Worm (Caenorhabditis elegans) whole organism, young adult: ENCODE results near the gene F53F4.12.

Source experiments
- B0019.2 ChIP-seq: fragments of 200-800 bp; sonication (Bioruptor generic); conservative IDR thresholded peaks from 2 replicates; pipeline ENCODE4 v1.3.6; 2022; ENCODE audit warnings: missing genetic modification reagents, missing genetic modification characterization, missing compliant biosample characterization
- C17E4.6 ChIP-seq: fragments of 200-800 bp; sonication (Bioruptor generic); IDR thresholded peaks from 2 replicates; pipeline ENCODE4 v1.3.6; 2022; ENCODE audit warnings: missing genetic modification reagents, missing genetic modification characterization, missing compliant biosample characterization
- F39B2.1 ChIP-seq: fragments of 200-800 bp; sonication (Bioruptor generic); IDR thresholded peaks from 2 replicates; pipeline ENCODE4 v1.3.6; 2022; ENCODE audit warnings: missing genetic modification reagents, missing genetic modification characterization, missing compliant biosample characterization
- F49E8.2 ChIP-seq: sonication (generic microtip); optimal IDR thresholded peaks from 3 replicates; lab custom pipeline; 2017; ENCODE audit warnings: missing genetic modification characterization, mild to moderate bottlenecking, missing compliant biosample characterization, antibody characterized with exemption, moderate library complexity; ENCODE audit not compliant: insufficient read depth
- Y53F4B.3 ChIP-seq: fragments of 200-800 bp; sonication (Bioruptor generic); IDR thresholded peaks from 2 replicates; pipeline ENCODE4 v1.3.6; 2022; ENCODE audit warnings: missing genetic modification reagents, missing genetic modification characterization, missing compliant biosample characterization
- Y56A3A.18 ChIP-seq: fragments of 200-800 bp; sonication (Bioruptor generic); IDR thresholded peaks from 2 replicates; pipeline ENCODE4 v1.3.6; 2022; ENCODE audit warnings: missing genetic modification reagents, missing genetic modification characterization, missing compliant biosample characterization
- Y67H2A.10 ChIP-seq: fragments of 200-800 bp; sonication (Bioruptor generic); conservative IDR thresholded peaks from 2 replicates; pipeline ENCODE4 v1.3.6; 2022; ENCODE audit warnings: missing genetic modification reagents, missing genetic modification characterization, missing compliant biosample characterization
- Y79H2A.3 ChIP-seq: fragments of 200-800 bp; sonication (Bioruptor generic); conservative IDR thresholded peaks from 2 replicates; pipeline ENCODE4 v1.3.6; 2022; ENCODE audit warnings: missing genetic modification reagents, missing genetic modification characterization, missing compliant biosample characterization
- Y95B8A.8 ChIP-seq: fragments of 200-800 bp; sonication (Bioruptor generic); IDR thresholded peaks from 2 replicates; pipeline ENCODE4 v1.3.6; 2022; ENCODE audit warnings: missing genetic modification reagents, missing genetic modification characterization, missing compliant biosample characterization
- akir-1 ChIP-seq: fragments of 200-800 bp; sonication (Bioruptor generic); optimal IDR thresholded peaks from 2 replicates; lab custom pipeline; 2018; ENCODE audit warnings: mild to moderate bottlenecking, missing genetic modification characterization, moderate library complexity, missing compliant biosample characterization
- ama-1 ChIP-seq, 3 experiments: fragments of 150-350 bp in 1 of 3; sonication (generic microtip) in 2 of 3; optimal IDR thresholded peaks; 2 replicates each; lab custom pipeline; 2014 to 2018; ENCODE audit warnings: missing biosample characterization in 2 of 3, missing genetic modification characterization in 2 of 3, missing genetic modification reagents in 2 of 3
- aptf-2 ChIP-seq: fragments of 200-800 bp; sonication (Bioruptor generic); conservative IDR thresholded peaks from 2 replicates; pipeline ENCODE4 v1.3.6; 2022; ENCODE audit warnings: missing genetic modification reagents, missing genetic modification characterization, missing compliant biosample characterization
- bed-1 ChIP-seq: fragments of 200-800 bp; sonication (Bioruptor generic); IDR thresholded peaks from 2 replicates; pipeline ENCODE4 v1.3.6; 2022; ENCODE audit warnings: missing genetic modification reagents, missing genetic modification characterization, missing compliant biosample characterization
- bed-2 ChIP-seq: fragments of 200-800 bp; sonication (Bioruptor generic); IDR thresholded peaks from 2 replicates; pipeline ENCODE4 v1.3.6; 2022; ENCODE audit warnings: missing genetic modification reagents, missing genetic modification characterization, missing compliant biosample characterization
- cebp-1 ChIP-seq, 2 experiments: fragments of 200-800 bp in 1 of 2; sonication (Bioruptor generic) in 1 of 2; sonication (generic microtip) in 1 of 2; IDR thresholded peaks in 1 of 2; optimal IDR thresholded peaks in 1 of 2; 2 replicates each; pipeline versions ENCODE4 v1.3.6 to Lab custom; 2017 to 2022; ENCODE audit warnings: missing compliant biosample characterization in 2 of 2, missing genetic modification characterization in 2 of 2, mild to moderate bottlenecking in 1 of 2, missing genetic modification reagents in 1 of 2, moderate library complexity in 1 of 2
- cebp-2 ChIP-seq: fragments of 200-800 bp; sonication (Bioruptor generic); IDR thresholded peaks from 2 replicates; pipeline ENCODE4 v1.3.6; 2022; ENCODE audit warnings: missing genetic modification characterization, missing compliant biosample characterization
- ceh-100 ChIP-seq: fragments of 200-800 bp; sonication (Bioruptor generic); IDR thresholded peaks from 2 replicates; pipeline ENCODE4 v1.3.6; 2022; ENCODE audit warnings: missing genetic modification reagents, missing genetic modification characterization, missing compliant biosample characterization
- ceh-79 ChIP-seq: sonication (generic microtip); optimal IDR thresholded peaks from 2 replicates; lab custom pipeline; 2017; ENCODE audit warnings: mild to moderate bottlenecking, missing genetic modification characterization, missing compliant biosample characterization
- chd-7 ChIP-seq: sonication (generic microtip); optimal IDR thresholded peaks from 2 replicates; lab custom pipeline; 2016; ENCODE audit warnings: mild to moderate bottlenecking, missing genetic modification characterization, moderate library complexity, missing compliant biosample characterization
- efl-1 ChIP-seq: fragments of 150-350 bp; optimal IDR thresholded peaks from 2 replicates; lab custom pipeline; 2014; ENCODE audit warnings: missing biosample characterization, missing genetic modification reagents, missing genetic modification characterization
- egl-18 ChIP-seq: fragments of 200-800 bp; sonication (Bioruptor generic); IDR thresholded peaks from 2 replicates; pipeline ENCODE4 v1.3.6; 2022; ENCODE audit warnings: missing genetic modification reagents, missing genetic modification characterization, missing compliant biosample characterization
- ekl-4 ChIP-seq: fragments of 200-800 bp; sonication (Bioruptor generic); IDR thresholded peaks from 2 replicates; pipeline ENCODE4 v1.3.6; 2022; ENCODE audit warnings: missing genetic modification reagents, missing genetic modification characterization, missing compliant biosample characterization
- gei-17 ChIP-seq: fragments of 200-800 bp; sonication (Bioruptor generic); optimal IDR thresholded peaks from 2 replicates; lab custom pipeline; 2018; ENCODE audit warnings: mild to moderate bottlenecking, missing genetic modification characterization, missing compliant biosample characterization
- him-1 ChIP-seq: sonication (generic microtip); optimal IDR thresholded peaks from 2 replicates; lab custom pipeline; 2016; ENCODE audit warnings: missing genotype, missing genetic modification reagents, missing genetic modification characterization, missing compliant biosample characterization
- hrde-1 ChIP-seq: sonication (generic microtip); optimal IDR thresholded peaks from 2 replicates; lab custom pipeline; 2016; ENCODE audit warnings: missing genetic modification characterization, mild to moderate bottlenecking, missing compliant biosample characterization, moderate library complexity, missing genotype, missing genetic modification reagents, borderline replicate concordance
- lag-1 ChIP-seq: fragments of 200-800 bp; sonication (Bioruptor generic); IDR thresholded peaks from 2 replicates; pipeline ENCODE4 v1.3.6; 2022; ENCODE audit warnings: missing genetic modification reagents, missing genetic modification characterization, missing compliant biosample characterization
- let-526 ChIP-seq: fragments of 200-800 bp; sonication (Bioruptor generic); IDR thresholded peaks from 2 replicates; pipeline ENCODE4 v1.3.6; 2022; ENCODE audit warnings: missing genetic modification reagents, missing genetic modification characterization, missing compliant biosample characterization
- lin-54 ChIP-seq: fragments of 200-800 bp; sonication (Bioruptor generic); optimal IDR thresholded peaks from 2 replicates; lab custom pipeline; 2018; ENCODE audit warnings: mild to moderate bottlenecking, missing genetic modification characterization, missing compliant biosample characterization
- lsy-27 ChIP-seq: sonication (generic microtip); optimal IDR thresholded peaks from 2 replicates; lab custom pipeline; 2017; ENCODE audit warnings: missing genetic modification characterization, mild to moderate bottlenecking, missing compliant biosample characterization, antibody characterized with exemption, missing genotype, borderline replicate concordance; ENCODE audit not compliant: insufficient read depth
- madf-3 ChIP-seq: fragments of 200-800 bp; sonication (Bioruptor generic); IDR thresholded peaks from 2 replicates; pipeline ENCODE4 v1.3.6; 2022; ENCODE audit warnings: missing genetic modification reagents, missing genetic modification characterization, missing compliant biosample characterization
- madf-8 ChIP-seq: fragments of 200-800 bp; sonication (Bioruptor generic); conservative IDR thresholded peaks from 2 replicates; pipeline ENCODE4 v1.3.6; 2022; ENCODE audit warnings: missing genetic modification reagents, missing genetic modification characterization, missing compliant biosample characterization
- mxl-1 ChIP-seq: sonication (generic microtip); optimal IDR thresholded peaks from 2 replicates; lab custom pipeline; 2016; ENCODE audit warnings: missing genetic modification characterization, missing compliant biosample characterization
- nfyb-1 ChIP-seq: fragments of 200-800 bp; sonication (Bioruptor generic); IDR thresholded peaks from 2 replicates; pipeline ENCODE4 v1.3.6; 2022; ENCODE audit warnings: missing genetic modification reagents, missing genetic modification characterization, missing compliant biosample characterization
- nhr-120 ChIP-seq: fragments of 200-800 bp; sonication (Bioruptor generic); IDR thresholded peaks from 2 replicates; pipeline ENCODE4 v1.3.6; 2022; ENCODE audit warnings: missing genetic modification characterization, missing compliant biosample characterization
- nhr-80 ChIP-seq: sonication (generic microtip); optimal IDR thresholded peaks from 2 replicates; lab custom pipeline; 2016; ENCODE audit warnings: missing genetic modification characterization, missing compliant biosample characterization
- rec-8 ChIP-seq, 2 experiments: sonication (generic microtip); optimal IDR thresholded peaks; 2 replicates each; lab custom pipeline; 2016; ENCODE audit warnings: mild to moderate bottlenecking in 2 of 2, missing genetic modification characterization in 2 of 2, missing genetic modification reagents in 2 of 2, missing genotype in 2 of 2, missing biosample characterization in 1 of 2, missing compliant biosample characterization in 1 of 2, moderate library complexity in 1 of 2
- rpc-1 ChIP-seq, 2 experiments: fragments of 150-350 bp in 1 of 2; sonication (generic microtip) in 1 of 2; optimal IDR thresholded peaks; 2 replicates each; lab custom pipeline; 2014 to 2018; ENCODE audit warnings: missing biosample characterization in 1 of 2, missing genetic modification characterization in 1 of 2, missing genetic modification reagents in 1 of 2, missing genotype in 1 of 2
- sdz-38 ChIP-seq: sonication (generic microtip); optimal IDR thresholded peaks from 2 replicates; lab custom pipeline; 2016; ENCODE audit warnings: missing genotype, missing genetic modification characterization, missing compliant biosample characterization
- snpc-1.1 ChIP-seq: sonication (generic microtip); optimal IDR thresholded peaks from 2 replicates; lab custom pipeline; 2017; ENCODE audit warnings: missing genetic modification characterization, mild to moderate bottlenecking, missing compliant biosample characterization, antibody characterized with exemption, moderate library complexity, missing genotype, missing genetic modification reagents; ENCODE audit not compliant: insufficient read depth
- sptf-2 ChIP-seq: fragments of 200-800 bp; sonication (Bioruptor generic); optimal IDR thresholded peaks from 2 replicates; lab custom pipeline; 2018; ENCODE audit warnings: mild to moderate bottlenecking, missing genetic modification characterization, missing compliant biosample characterization
- tbp1 ChIP-seq: fragments of 200-800 bp; sonication (Bioruptor generic); optimal IDR thresholded peaks from 2 replicates; lab custom pipeline; 2018; ENCODE audit warnings: mild to moderate bottlenecking, missing genetic modification characterization, missing compliant biosample characterization
- zim-3 ChIP-seq: sonication (generic microtip); optimal IDR thresholded peaks from 2 replicates; lab custom pipeline; 2017; ENCODE audit warnings: mild to moderate bottlenecking, missing genetic modification characterization, moderate library complexity, missing compliant biosample characterization
- ztf-25 ChIP-seq: fragments of 200-800 bp; sonication (Bioruptor generic); IDR thresholded peaks from 2 replicates; pipeline ENCODE4 v1.3.6; 2022; ENCODE audit warnings: missing genetic modification reagents, missing genetic modification characterization, missing compliant biosample characterization
- ztf-26 ChIP-seq: sonication (generic microtip); optimal IDR thresholded peaks from 2 replicates; lab custom pipeline; 2017; ENCODE audit warnings: missing genetic modification characterization, missing compliant biosample characterization

F53F4.12 gene

ce11 chrV:13653713-13654393 is 28.0 kb downstream of the F53F4.12 start, which contains the start of gene lpin-1 (continued):
- no peak for TF ChIP-seq egl-18
- TF ChIP-seq ceh-79 (tag; lab: Kevin White, UChicago): peak; percentile 29
- TF ChIP-seq ceh-100 (GFP tag; lab: Robert Waterston, UW): no peak
- TF ChIP-seq madf-8: no peak
- no peak for TF ChIP-seq let-526 (GFP tag; lab: Robert Waterston, UW)
- TF ChIP-seq Y67H2A.10 (GFP tag; lab: Robert Waterston, UW): no peak
- no peak for TF ChIP-seq bed-1 (GFP tag; lab: Robert Waterston, UW)
- no peak for TF ChIP-seq bed-2
- TF ChIP-seq ama-1 (optimal IDR thresholded peaks at IDR 0.05; lab: Kevin White, UChicago): no peak
- peak in 1 of 2 experiments; percentile 19 for TF ChIP-seq ama-1 (GFP tag; optimal IDR thresholded peaks at IDR 0.05; lab: Kevin White, UChicago)
- no peak for TF ChIP-seq chd-7 (tag; lab: Kevin White, UChicago)
- TF ChIP-seq F39B2.1 (GFP tag; lab: Robert Waterston, UW): no peak
- TF ChIP-seq cebp-2 (GFP tag; lab: Robert Waterston, UW): no peak
- TF ChIP-seq C17E4.6 (GFP tag; lab: Robert Waterston, UW): 0 out of 2 replicates have a peak, but pooled peaks have one; percentile 12
- no peak for TF ChIP-seq efl-1 (GFP tag; lab: Kevin White, UChicago)
- TF ChIP-seq gei-17 (GFP tag; lab: Kevin White, UChicago): no peak
- TF ChIP-seq sptf-2 (GFP tag; lab: Kevin White, UChicago): no peak
- peak; percentile 70 for TF ChIP-seq nhr-80 (tag; lab: Kevin White, UChicago)
- TF ChIP-seq B0019.2: no peak
- no peak for TF ChIP-seq akir-1 (GFP tag; lab: Kevin White, UChicago)
- TF ChIP-seq lsy-27 (tag; lab: Kevin White, UChicago): no peak
- no peak for TF ChIP-seq mxl-1
- TF ChIP-seq F49E8.2 (tag; lab: Kevin White, UChicago): no peak
- TF ChIP-seq aptf-2 (GFP tag; lab: Robert Waterston, UW): no peak
- TF ChIP-seq rpc-1 (optimal IDR thresholded peaks at IDR 0.05; lab: Kevin White, UChicago): no peak
- TF ChIP-seq rpc-1 (tag; optimal IDR thresholded peaks at IDR 0.05; lab: Kevin White, UChicago): no peak

ce11 chrV:13654394-13654792 is 28.5 kb downstream of the F53F4.12 start:
- TF ChIP-seq egl-18: no peak
- no peak for TF ChIP-seq rec-8 (tag; optimal IDR thresholded peaks at IDR 0.05; lab: Kevin White, UChicago)
- no peak for TF ChIP-seq Y95B8A.8 (GFP tag; lab: Robert Waterston, UW)
- no peak for TF ChIP-seq hrde-1
- no peak for TF ChIP-seq ztf-25 (GFP tag; lab: Robert Waterston, UW)
- TF ChIP-seq aptf-2 (GFP tag; lab: Robert Waterston, UW): no peak
- no peak for TF ChIP-seq Y79H2A.3
- no peak for TF ChIP-seq nhr-120
- no peak for TF ChIP-seq tbp1 (GFP tag; lab: Kevin White, UChicago)
- TF ChIP-seq nfyb-1 (GFP tag; lab: Robert Waterston, UW): 0 out of 2 replicates have a peak, but pooled peaks have one; percentile 23
- TF ChIP-seq Y56A3A.18 (GFP tag; lab: Robert Waterston, UW): no peak
- no peak for TF ChIP-seq ceh-79 (tag; lab: Kevin White, UChicago)
- TF ChIP-seq sdz-38 (tag; lab: Kevin White, UChicago): no peak
- peak; percentile 8 for TF ChIP-seq nhr-80 (tag; lab: Kevin White, UChicago)
- TF ChIP-seq ekl-4: no peak
- no peak for TF ChIP-seq lag-1 (GFP tag; lab: Robert Waterston, UW)
- TF ChIP-seq him-1: no peak
- TF ChIP-seq zim-3 (tag; lab: Kevin White, UChicago): no peak
- TF ChIP-seq akir-1 (GFP tag; lab: Kevin White, UChicago): no peak
- 0 out of 2 replicates have a peak, but pooled peaks have one; percentile 71 for TF ChIP-seq madf-3
- peak; percentile 14 for TF ChIP-seq snpc-1.1 (tag; lab: Kevin White, UChicago)
- no peak for TF ChIP-seq Y53F4B.3 (GFP tag; lab: Robert Waterston, UW)
- TF ChIP-seq cebp-1 (GFP tag; IDR thresholded peaks at IDR 0.05; lab: Robert Waterston, UW): peak; percentile 67
- peak; percentile 76 for TF ChIP-seq cebp-1 (tag; optimal IDR thresholded peaks at IDR 0.05; lab: Kevin White, UChicago)
- no peak for TF ChIP-seq lin-54 (GFP tag; lab: Kevin White, UChicago)
- TF ChIP-seq ztf-26: no peak
